Worm (Caenorhabditis elegans) whole organism, L1 larva: ENCODE results near the gene dao-4.

Experiments used
- C04F5.9 ChIP-seq: sonication (generic microtip); optimal IDR thresholded peaks from 2 replicates; lab custom pipeline; 2016; ENCODE audit warnings: missing genetic modification characterization, missing compliant biosample characterization
- C16A3.4 ChIP-seq: fragments of 150-350 bp; optimal IDR thresholded peaks from 2 replicates; lab custom pipeline; 2014; ENCODE audit warnings: missing biosample characterization, missing genetic modification characterization
- C34B4.2 ChIP-seq: sonication (generic microtip); optimal IDR thresholded peaks from 2 replicates; lab custom pipeline; 2017; ENCODE audit warnings: mild to moderate bottlenecking, missing genetic modification characterization, missing compliant biosample characterization
- Y116A8C.19 ChIP-seq: sonication (generic microtip); optimal IDR thresholded peaks from 2 replicates; lab custom pipeline; 2016; ENCODE audit warnings: missing compliant biosample characterization, missing genetic modification characterization, borderline replicate concordance
- aly-2 ChIP-seq: fragments of 150-350 bp; optimal IDR thresholded peaks from 2 replicates; lab custom pipeline; 2014; ENCODE audit warnings: missing biosample characterization, missing genetic modification characterization
- blmp-1 ChIP-seq: fragments of 150-350 bp; optimal IDR thresholded peaks from 2 replicates; lab custom pipeline; 2014; ENCODE audit warnings: missing biosample characterization, missing genetic modification characterization
- ceh-88 ChIP-seq: fragments of 200-800 bp; sonication (Bioruptor generic); IDR thresholded peaks from 2 replicates; pipeline ENCODE4 v1.3.6; 2022; ENCODE audit warnings: missing genetic modification characterization, missing compliant biosample characterization
- ceh-90 ChIP-seq: sonication (generic microtip); optimal IDR thresholded peaks from 2 replicates; lab custom pipeline; 2016; ENCODE audit warnings: missing genetic modification characterization, missing compliant biosample characterization
- dpl-1 ChIP-seq, 3 experiments: fragments of 150-350 bp in 2 of 3; sonication (generic microtip) in 1 of 3; optimal IDR thresholded peaks; 2 replicates each; lab custom pipeline; 2014 to 2017; ENCODE audit warnings: missing biosample characterization in 3 of 3, missing genetic modification characterization in 3 of 3, missing genetic modification reagents in 3 of 3
- efl-1 ChIP-seq, 4 experiments: fragments of 150-350 bp; optimal IDR thresholded peaks in 3 of 4; peaks in 1 of 4; 1 replicate in 1 of 4; 2 replicates in 3 of 4; lab custom pipeline; 2014; ENCODE audit warnings: missing biosample characterization in 2 of 4, missing genetic modification characterization in 2 of 4, missing genetic modification reagents in 2 of 4
- efl-3 ChIP-seq: fragments of 200-800 bp; sonication (Bioruptor generic); optimal IDR thresholded peaks from 2 replicates; lab custom pipeline; 2018; ENCODE audit warnings: mild to moderate bottlenecking, missing genetic modification characterization, missing compliant biosample characterization
- elt-2 ChIP-seq: sonication (generic microtip); optimal IDR thresholded peaks from 2 replicates; lab custom pipeline; 2016; ENCODE audit warnings: missing genetic modification characterization, mild to moderate bottlenecking, inconsistent platforms, missing compliant biosample characterization, missing genetic modification reagents
- fkh-8 ChIP-seq: sonication (generic microtip); optimal IDR thresholded peaks from 2 replicates; lab custom pipeline; 2016; ENCODE audit warnings: mild to moderate bottlenecking, missing genetic modification characterization, missing compliant biosample characterization
- fos-1 ChIP-seq: fragments of 150-350 bp; optimal IDR thresholded peaks from 2 replicates; lab custom pipeline; 2014; ENCODE audit warnings: missing biosample characterization, missing genetic modification characterization
- grh-1 ChIP-seq: fragments of 200-800 bp; sonication (Bioruptor generic); IDR thresholded peaks from 2 replicates; pipeline ENCODE4 v1.3.6; 2022; ENCODE audit warnings: missing genetic modification reagents, missing genetic modification characterization, missing compliant biosample characterization
- hlh-17 ChIP-seq: fragments of 200-800 bp; sonication (Bioruptor generic); optimal IDR thresholded peaks from 2 replicates; lab custom pipeline; 2018; ENCODE audit warnings: missing genetic modification characterization, mild to moderate bottlenecking, missing compliant biosample characterization, moderate library complexity, borderline replicate concordance
- isw-1 ChIP-seq: fragments of 200-800 bp; sonication (Bioruptor generic); IDR thresholded peaks from 2 replicates; pipeline ENCODE4 v1.3.6; 2022; ENCODE audit warnings: missing genetic modification characterization, missing compliant biosample characterization
- jun-1 ChIP-seq: fragments of 150-350 bp; optimal IDR thresholded peaks from 2 replicates; lab custom pipeline; 2014; ENCODE audit warnings: missing biosample characterization, missing genetic modification reagents, missing genetic modification characterization
- lin-14 ChIP-seq: fragments of 200-800 bp; sonication (Bioruptor generic); optimal IDR thresholded peaks from 2 replicates; lab custom pipeline; 2018; ENCODE audit warnings: mild to moderate bottlenecking, missing genetic modification characterization, moderate library complexity, missing compliant biosample characterization
- lin-39 ChIP-seq: fragments of 150-350 bp; optimal IDR thresholded peaks from 2 replicates; lab custom pipeline; 2014; ENCODE audit warnings: missing biosample characterization, missing genetic modification reagents, missing genetic modification characterization
- lsy-2 ChIP-seq, 2 experiments: fragments of 150-350 bp; optimal IDR thresholded peaks; 2 replicates each; lab custom pipeline; 2014; ENCODE audit warnings: missing biosample characterization in 2 of 2, missing genetic modification characterization in 2 of 2
- mab-9 ChIP-seq: fragments of 200-800 bp; sonication (Bioruptor generic); IDR thresholded peaks from 2 replicates; pipeline ENCODE4 v1.3.6; 2022; ENCODE audit warnings: missing genetic modification reagents, missing genetic modification characterization, missing compliant biosample characterization
- mdl-1 ChIP-seq, 2 experiments: fragments of 150-350 bp; optimal IDR thresholded peaks; 2 replicates each; lab custom pipeline; 2014 to 2017; ENCODE audit warnings: missing biosample characterization in 2 of 2, missing genetic modification characterization in 2 of 2, inconsistent platforms in 1 of 2
- mef-2 ChIP-seq: fragments of 150-350 bp; optimal IDR thresholded peaks from 2 replicates; lab custom pipeline; 2014; ENCODE audit warnings: missing biosample characterization, missing genetic modification characterization
- mep-1 ChIP-seq: fragments of 150-350 bp; optimal IDR thresholded peaks from 2 replicates; lab custom pipeline; 2014; ENCODE audit warnings: missing biosample characterization, missing genetic modification characterization
- nhr-11 ChIP-seq: fragments of 150-350 bp; optimal IDR thresholded peaks from 2 replicates; lab custom pipeline; 2014; ENCODE audit warnings: missing biosample characterization, missing genetic modification characterization
- nhr-20 ChIP-seq: sonication (generic microtip); optimal IDR thresholded peaks from 2 replicates; lab custom pipeline; 2016; ENCODE audit warnings: mild to moderate bottlenecking, missing genetic modification characterization, missing compliant biosample characterization
- nhr-77 ChIP-seq: fragments of 150-350 bp; optimal IDR thresholded peaks from 2 replicates; lab custom pipeline; 2014; ENCODE audit warnings: missing biosample characterization, missing genetic modification characterization
- nhr-84 ChIP-seq: sonication (generic microtip); optimal IDR thresholded peaks from 2 replicates; lab custom pipeline; 2017; ENCODE audit warnings: missing biosample characterization, missing genetic modification characterization
- rnt-1 ChIP-seq: sonication (generic microtip); optimal IDR thresholded peaks from 2 replicates; lab custom pipeline; 2016; ENCODE audit warnings: mild to moderate bottlenecking, missing genetic modification characterization, moderate library complexity, missing compliant biosample characterization
- skn-1 ChIP-seq: fragments of 150-350 bp; optimal IDR thresholded peaks from 2 replicates; lab custom pipeline; 2014; ENCODE audit warnings: missing biosample characterization, missing genetic modification characterization
- snpc-4 ChIP-seq: fragments of 150-350 bp; optimal IDR thresholded peaks from 2 replicates; lab custom pipeline; 2014; ENCODE audit warnings: missing biosample characterization, missing genetic modification characterization
- sox-4 ChIP-seq: sonication (generic microtip); optimal IDR thresholded peaks from 2 replicates; lab custom pipeline; 2016; ENCODE audit warnings: missing genetic modification characterization, missing compliant biosample characterization
- sup-37 ChIP-seq: fragments of 200-800 bp; sonication (Bioruptor generic); optimal IDR thresholded peaks from 2 replicates; lab custom pipeline; 2018; ENCODE audit warnings: mild to moderate bottlenecking, missing genetic modification characterization, missing compliant biosample characterization
- tlp-1 ChIP-seq: fragments of 150-350 bp; optimal IDR thresholded peaks from 2 replicates; lab custom pipeline; 2014; ENCODE audit warnings: missing biosample characterization, missing genetic modification characterization
- unc-130 ChIP-seq: fragments of 150-350 bp; optimal IDR thresholded peaks from 2 replicates; lab custom pipeline; 2017; ENCODE audit warnings: missing biosample characterization, missing genetic modification characterization, inconsistent platforms
- unc-98 ChIP-seq: fragments of 200-800 bp; sonication (Bioruptor generic); IDR thresholded peaks from 2 replicates; pipeline ENCODE4 v1.3.6; 2022; ENCODE audit warnings: missing genetic modification characterization, missing compliant biosample characterization
- xbp-1 ChIP-seq: sonication (generic microtip); optimal IDR thresholded peaks from 2 replicates; lab custom pipeline; 2016; ENCODE audit warnings: missing genetic modification characterization, missing compliant biosample characterization
- zip-4 ChIP-seq: fragments of 200-800 bp; sonication (Bioruptor generic); optimal IDR thresholded peaks from 2 replicates; lab custom pipeline; 2018; ENCODE audit warnings: mild to moderate bottlenecking, missing genetic modification characterization, moderate library complexity, missing compliant biosample characterization

The dao-4 gene

ce11 chrX:10027556-10027955 lies 47.5 kb upstream of the dao-4 start, which contains the start of gene mkk-4:
Gene mkk-4, plus strand, starts transcription at chrX:10027856.
- no peak for TF ChIP-seq C04F5.9 (tag; lab: Kevin White, UChicago)
- no peak for TF ChIP-seq sup-37 (GFP tag; lab: Kevin White, UChicago)
- no peak for TF ChIP-seq lsy-2 (tag; optimal IDR thresholded peaks at IDR 0.05; lab: Kevin White, UChicago)
- no peak for TF ChIP-seq Y116A8C.19 (tag; lab: Kevin White, UChicago)
- TF ChIP-seq mef-2 (tag; lab: Kevin White, UChicago) = no peak
- TF ChIP-seq mdl-1 (tag; optimal IDR thresholded peaks at IDR 0.05; lab: Kevin White, UChicago) = no peak
- TF ChIP-seq rnt-1 (tag; lab: Kevin White, UChicago) = no peak
- TF ChIP-seq fos-1 = no peak
- no peak for TF ChIP-seq nhr-11 (tag; lab: Kevin White, UChicago)
- no peak for TF ChIP-seq isw-1 (GFP tag; lab: Robert Waterston, UW)
- TF ChIP-seq nhr-77 (tag; lab: Kevin White, UChicago) = no peak
- no peak for TF ChIP-seq ceh-88 (GFP tag; lab: Robert Waterston, UW)
- TF ChIP-seq zip-4 = no peak
- TF ChIP-seq blmp-1 (tag; lab: Kevin White, UChicago) = no peak
- TF ChIP-seq sox-4 (tag; lab: Kevin White, UChicago) = no peak
- no peak for TF ChIP-seq lin-14 (GFP tag; lab: Kevin White, UChicago)
- no peak for TF ChIP-seq jun-1 (tag; lab: Kevin White, UChicago)

ce11 chrX:10030836-10031235 lies 44.3 kb upstream of the dao-4 start, which contains the start of gene sek-6:
Gene sek-6, plus strand, starts transcription at chrX:10031150.
- peak; percentile 31 for TF ChIP-seq elt-2 (tag; lab: Kevin White, UChicago)
- TF ChIP-seq grh-1 (GFP tag; lab: Robert Waterston, UW) = no peak
- no peak for TF ChIP-seq C16A3.4
- no peak for TF ChIP-seq nhr-84 (tag; lab: Kevin White, UChicago)
- no peak for TF ChIP-seq zip-4
- no peak for TF ChIP-seq tlp-1
- TF ChIP-seq mab-9 (GFP tag; lab: Robert Waterston, UW) = no peak
- TF ChIP-seq efl-1 (optimal IDR thresholded peaks at IDR 0.05; lab: Kevin White, UChicago) = no peak
- peak in 1 of 2 experiments; percentile 55 for TF ChIP-seq efl-1 (GFP tag; optimal IDR thresholded peaks at IDR 0.05 in 1 of 2; lab: Kevin White, UChicago)
- TF ChIP-seq dpl-1 (GFP tag; optimal IDR thresholded peaks at IDR 0.05; lab: Kevin White, UChicago) = no peak
- no peak for TF ChIP-seq nhr-20
- TF ChIP-seq ceh-90 (tag; lab: Kevin White, UChicago) = no peak
- no peak for TF ChIP-seq lin-39 (tag; lab: Kevin White, UChicago)
- no peak for TF ChIP-seq isw-1 (GFP tag; lab: Robert Waterston, UW)
- TF ChIP-seq aly-2 = no peak

ce11 chrX:10044473-10044872 lies 30.6 kb upstream of the dao-4 start:
- TF ChIP-seq tlp-1 (no peak), mep-1 (no peak), hlh-17 (GFP tag; lab: Kevin White, UChicago) (no peak), efl-3 (GFP tag; lab: Kevin White, UChicago) (no peak), skn-1 (tag; lab: Kevin White, UChicago) (no peak), C34B4.2 (no peak), unc-130 (no peak), xbp-1 (tag; lab: Kevin White, UChicago) (no peak), nhr-84 (tag; lab: Kevin White, UChicago) (no peak), lsy-2 (tag; optimal IDR thresholded peaks at IDR 0.05; lab: Kevin White, UChicago) (no peak), efl-1 (optimal IDR thresholded peaks at IDR 0.05; lab: Kevin White, UChicago) (no peak), efl-1 (GFP tag; optimal IDR thresholded peaks at IDR 0.05 in 1 of 2; lab: Kevin White, UChicago) (no peak), ceh-90 (tag; lab: Kevin White, UChicago) (no peak), snpc-4 (tag; lab: Kevin White, UChicago) (no peak), unc-98 (GFP tag; lab: Robert Waterston, UW) (no peak), grh-1 (GFP tag; lab: Robert Waterston, UW) (no peak), fkh-8 (tag; lab: Kevin White, UChicago) (no peak)
